Fruit fly (Drosophila melanogaster): ENCODE measurements around the gene Med.

Med gene

DNA sequence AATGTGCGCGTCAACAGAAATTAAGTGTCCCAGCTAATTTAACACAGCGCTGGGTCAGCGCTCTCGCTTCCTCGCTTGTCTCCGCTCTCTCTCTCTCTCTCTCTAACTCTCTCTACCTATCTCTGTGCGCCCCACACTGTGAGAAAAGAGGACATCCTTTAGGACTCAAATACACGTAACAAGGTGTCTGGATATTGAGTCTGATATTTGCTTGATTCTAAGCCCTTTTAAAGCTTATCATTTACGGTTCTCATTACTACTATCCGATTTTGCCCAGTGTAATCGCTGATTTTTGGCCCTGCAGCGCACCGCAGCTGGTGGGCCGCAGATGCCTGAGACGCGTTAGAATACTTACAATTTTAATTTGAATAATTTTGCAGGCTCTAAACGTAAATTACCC, 25.7 kb downstream of the Med start (continued):
- TF ChIP-seq crol (GFP tag; IDR thresholded peaks at IDR 0.05), result no peak
- TF ChIP-seq CG8924 (tag; optimal IDR thresholded peaks at IDR 0.05), result peak; percentile 23
- peak; percentile 9 for TF ChIP-seq CG15696 (tag; optimal IDR thresholded peaks at IDR 0.05)
- TF ChIP-seq Lpt (GFP tag; optimal IDR thresholded peaks at IDR 0.05), result no peak
- no peak for TF ChIP-seq sima (GFP tag; optimal IDR thresholded peaks at IDR 0.05)
- no peak for TF ChIP-seq croc (GFP tag; conservative IDR thresholded peaks at IDR 0.05)
- no peak for TF ChIP-seq tup (GFP tag; optimal IDR thresholded peaks at IDR 0.05)
- no peak for TF ChIP-seq al (GFP tag; IDR thresholded peaks at IDR 0.05)
- TF ChIP-seq Lim3 (GFP tag; IDR thresholded peaks at IDR 0.05), result no peak
- TF ChIP-seq CG9609 (GFP tag; optimal IDR thresholded peaks at IDR 0.05), result peak; percentile 34
- TF ChIP-seq h (optimal IDR thresholded peaks at IDR 0.05), result no peak
- no peak; the same call in 1 of the 2 replicates for TF ChIP-seq chm (GFP tag; IDR thresholded peaks at IDR 0.05)
- TF ChIP-seq stc (GFP tag; IDR thresholded peaks at IDR 0.05), result no peak
- peak; percentile 37 for TF ChIP-seq CoRest (tag; optimal IDR thresholded peaks at IDR 0.05)
- no peak for TF ChIP-seq bowl (GFP tag; IDR thresholded peaks at IDR 0.05)
- peak; percentile 43 for TF ChIP-seq CG9817 (tag; optimal IDR thresholded peaks at IDR 0.05)
- TF ChIP-seq tin (GFP tag; optimal IDR thresholded peaks at IDR 0.05), result peak; percentile 4
- TF ChIP-seq emc (GFP tag; optimal IDR thresholded peaks at IDR 0.05), result no peak
- TF ChIP-seq bcd (GFP tag; optimal IDR thresholded peaks at IDR 0.05), result peak; percentile 20
- no peak for TF ChIP-seq sqz (GFP tag; optimal IDR thresholded peaks at IDR 0.05)
- TF ChIP-seq Doc3 (GFP tag; IDR thresholded peaks at IDR 0.05; ENCODE audit: partially characterized antibody), result no peak
- peak; percentile 22 for TF ChIP-seq Sox102F (GFP tag; optimal IDR thresholded peaks at IDR 0.05)
- TF ChIP-seq slbo (GFP tag; IDR thresholded peaks at IDR 0.05), result peak; percentile 72
- no peak for TF ChIP-seq ro (GFP tag; IDR thresholded peaks at IDR 0.05)
- TF ChIP-seq CG17361 (GFP tag; IDR thresholded peaks at IDR 0.05), result no peak
- TF ChIP-seq CG2712 (tag; optimal IDR thresholded peaks at IDR 0.05), result no peak
- peak; percentile 3 for TF ChIP-seq CG8944 (GFP tag; optimal IDR thresholded peaks at IDR 0.05)
- no peak for TF ChIP-seq twi (tag; optimal IDR thresholded peaks at IDR 0.05)
- TF ChIP-seq CG12155 (GFP tag; optimal IDR thresholded peaks at IDR 0.05), result peak; percentile 9
- TF ChIP-seq Bteb2 (GFP tag; optimal IDR thresholded peaks at IDR 0.05), result no peak
- no peak for TF ChIP-seq ham (GFP tag; IDR thresholded peaks at IDR 0.05)
- no peak for TF ChIP-seq dm (GFP tag; optimal IDR thresholded peaks at IDR 0.05)
- TF ChIP-seq CG34376 (GFP tag; optimal IDR thresholded peaks at IDR 0.05), result no peak
- TF ChIP-seq CG5180 (GFP tag; optimal IDR thresholded peaks at IDR 0.05), result no peak
- no peak for TF ChIP-seq CG2116 (GFP tag; optimal IDR thresholded peaks at IDR 0.05)
- TF ChIP-seq CG14050 (GFP tag; IDR thresholded peaks at IDR 0.05), result 0 out of 3 replicates have a peak, but pooled peaks have one; percentile 41
- TF ChIP-seq dysf (GFP tag; IDR thresholded peaks at IDR 0.05), result no peak
- TF ChIP-seq lov (optimal IDR thresholded peaks at IDR 0.05), result no peak
- no peak for TF ChIP-seq lov (GFP tag; IDR thresholded peaks at IDR 0.05)
- no peak for TF ChIP-seq CG4360 (GFP tag; IDR thresholded peaks at IDR 0.05)
- TF ChIP-seq aop (GFP tag; IDR thresholded peaks at IDR 0.05), result no peak
- TF ChIP-seq CG12769 (tag; optimal IDR thresholded peaks at IDR 0.05), result peak; percentile 68
- TF ChIP-seq eyg (GFP tag; optimal IDR thresholded peaks at IDR 0.05), result no peak
- no peak for TF ChIP-seq unpg (GFP tag; optimal IDR thresholded peaks at IDR 0.05)
- TF ChIP-seq HmgD (GFP tag; optimal IDR thresholded peaks at IDR 0.05), result no peak
- no peak for TF ChIP-seq CG34224 (GFP tag; IDR thresholded peaks at IDR 0.05; ENCODE audit: partially characterized antibody)
- TF ChIP-seq klu (GFP tag; IDR thresholded peaks at IDR 0.05), result no peak
- TF ChIP-seq Mad (GFP tag; optimal IDR thresholded peaks at IDR 0.05), result no peak
- TF ChIP-seq CG15601 (tag; optimal IDR thresholded peaks at IDR 0.05), result no peak
- TF ChIP-seq HHEX (GFP tag; optimal IDR thresholded peaks at IDR 0.05), result peak; percentile 45
- peak; percentile 32; the same call in 1 of the 2 replicates for TF ChIP-seq vvl (GFP tag; IDR thresholded peaks at IDR 0.05)
- TF ChIP-seq ken (GFP tag; IDR thresholded peaks at IDR 0.05), result no peak
- TF ChIP-seq Hmr (GFP tag; optimal IDR thresholded peaks at IDR 0.05), result peak; percentile 67
